Fruit fly (Drosophila melanogaster): ENCODE measurements around the gene br.

- TF ChIP-seq OdsH (GFP tag; optimal IDR thresholded peaks at IDR 0.05): no peak
- no peak for TF ChIP-seq ey (GFP tag; optimal IDR thresholded peaks at IDR 0.05)
- TF ChIP-seq CG9705 (GFP tag; optimal IDR thresholded peaks at IDR 0.05): no peak
- TF ChIP-seq Hr78 (GFP tag; optimal IDR thresholded peaks at IDR 0.05): no peak
- TF ChIP-seq Vsx2 (GFP tag; optimal IDR thresholded peaks at IDR 0.05; ENCODE audit: partially characterized antibody): no peak
- TF ChIP-seq Hnf4 (GFP tag; optimal IDR thresholded peaks at IDR 0.05): no peak
- no peak for TF ChIP-seq pan (optimal IDR thresholded peaks at IDR 0.05)
- TF ChIP-seq fru (GFP tag; optimal IDR thresholded peaks at IDR 0.05): no peak
- TF ChIP-seq dsf (GFP tag; optimal IDR thresholded peaks at IDR 0.05; ENCODE audit: borderline replicate concordance): no peak
- no peak for TF ChIP-seq usp (GFP tag; optimal IDR thresholded peaks at IDR 0.05)
- TF ChIP-seq Rel (GFP tag; optimal IDR thresholded peaks at IDR 0.05): no peak
- TF ChIP-seq Rel (tag; optimal IDR thresholded peaks at IDR 0.05): peak; percentile 31
- TF ChIP-seq Abd-B (GFP tag; optimal IDR thresholded peaks at IDR 0.05): no peak
Observed at dm6 chrX:1695529-1696410, 120.8 kb downstream of the br start, which contains the start of gene a6.
